Fruit fly (Drosophila melanogaster): ENCODE data around the gene nullo.

The nullo gene

dm6 chrX:7095292-7095911, 46.1 kb downstream of the nullo start (continued):
- TF ChIP-seq lz (GFP tag; optimal IDR thresholded peaks at IDR 0.05), result peak; percentile 89
- peak; percentile 67 for TF ChIP-seq CG34406 (GFP tag; optimal IDR thresholded peaks at IDR 0.05)
- TF ChIP-seq Ets21C (GFP tag; optimal IDR thresholded peaks at IDR 0.05), result peak; percentile 87
- TF ChIP-seq svp (GFP tag), result peak; percentile 96
- TF ChIP-seq CG8319 (GFP tag; optimal IDR thresholded peaks at IDR 0.05), result peak; percentile 69
- TF ChIP-seq Ets96B (tag; optimal IDR thresholded peaks at IDR 0.05), result peak; percentile 76
- peak; percentile 57 for TF ChIP-seq Lpt (GFP tag; optimal IDR thresholded peaks at IDR 0.05)
- peak; percentile 17 for TF ChIP-seq CG9139 (GFP tag; optimal IDR thresholded peaks at IDR 0.05)
- peak; percentile 67 for TF ChIP-seq CG1621 (tag; optimal IDR thresholded peaks at IDR 0.05)
- peak; percentile 79 for TF ChIP-seq Eip75B (GFP tag; optimal IDR thresholded peaks at IDR 0.05)
- peak; percentile 67 for TF ChIP-seq CG11294 (GFP tag; IDR thresholded peaks at IDR 0.05)
- peak; percentile 78 for TF ChIP-seq achi (GFP tag; optimal IDR thresholded peaks at IDR 0.05)
- peak; percentile 70 for TF ChIP-seq Blimp-1 (GFP tag; optimal IDR thresholded peaks at IDR 0.05)
- TF ChIP-seq CG6792 (GFP tag; optimal IDR thresholded peaks at IDR 0.05), result peak; percentile 85
- TF ChIP-seq CG32006 (GFP tag; optimal IDR thresholded peaks at IDR 0.05), result peak; percentile 85
- TF ChIP-seq CG15336 (GFP tag; IDR thresholded peaks at IDR 0.05), result peak; percentile 85

dm6 chrX:7095912-7096494, 46.7 kb downstream of the nullo start:
- TF ChIP-seq CG32006 (GFP tag; optimal IDR thresholded peaks at IDR 0.05) (no peak), CG7368 (GFP tag; optimal IDR thresholded peaks at IDR 0.05) (no peak), CG6163 (GFP tag; IDR thresholded peaks at IDR 0.05) (0 out of 3 replicates have a peak, but pooled peaks have one; percentile 3)

dm6 chrX:7096495-7096995, 47.3 kb downstream of the nullo start:
- TF ChIP-seq fd59A (GFP tag; optimal IDR thresholded peaks at IDR 0.05) (peak; percentile 76), CG11902 (GFP tag; optimal IDR thresholded peaks at IDR 0.05) (peak; percentile 61), spab (GFP tag; optimal IDR thresholded peaks at IDR 0.05) (peak; percentile 62), CG3919 (GFP tag; optimal IDR thresholded peaks at IDR 0.05) (peak; percentile 51), Lpt (GFP tag; optimal IDR thresholded peaks at IDR 0.05) (peak; percentile 26), CG6808 (GFP tag; optimal IDR thresholded peaks at IDR 0.05) (peak; percentile 79), Hr39 (GFP tag; optimal IDR thresholded peaks at IDR 0.05) (peak; percentile 84), CG6163 (GFP tag; IDR thresholded peaks at IDR 0.05) (peak; percentile 68), CG1621 (tag; optimal IDR thresholded peaks at IDR 0.05) (peak; percentile 69), acj6 (GFP tag; optimal IDR thresholded peaks at IDR 0.05) (peak; percentile 58), Sox14 (GFP tag; optimal IDR thresholded peaks at IDR 0.05) (peak; percentile 79), lz (GFP tag; optimal IDR thresholded peaks at IDR 0.05) (peak; percentile 84), CG8632 (GFP tag; optimal IDR thresholded peaks at IDR 0.05) (peak; percentile 77), cyc (GFP tag; optimal IDR thresholded peaks at IDR 0.05) (peak; percentile 77), topi (GFP tag; optimal IDR thresholded peaks at IDR 0.05) (peak; percentile 83), Sox102F (GFP tag; optimal IDR thresholded peaks at IDR 0.05) (peak; percentile 74), CG31627 (GFP tag; optimal IDR thresholded peaks at IDR 0.05) (peak; percentile 83), svp (GFP tag) (peak; percentile 91), Met (GFP tag; optimal IDR thresholded peaks at IDR 0.05) (peak; percentile 85), Smox (GFP tag; optimal IDR thresholded peaks at IDR 0.05) (peak; percentile 77), eg (GFP tag; IDR thresholded peaks at IDR 0.05) (peak; percentile 51), CG6854 (GFP tag; optimal IDR thresholded peaks at IDR 0.05) (peak; percentile 43), Sox15 (GFP tag; optimal IDR thresholded peaks at IDR 0.05) (peak; percentile 53), vri (GFP tag; optimal IDR thresholded peaks at IDR 0.05) (peak; percentile 15), Eip75B (GFP tag; optimal IDR thresholded peaks at IDR 0.05) (peak; percentile 78), CG7368 (GFP tag; optimal IDR thresholded peaks at IDR 0.05) (peak; percentile 61), CG8119 (GFP tag; IDR thresholded peaks at IDR 0.05) (peak; percentile 58), CG15336 (GFP tag; IDR thresholded peaks at IDR 0.05) (no peak; the same call in 1 of the 2 replicates), CG9139 (GFP tag; optimal IDR thresholded peaks at IDR 0.05) (peak; percentile 46), Blimp-1 (GFP tag; optimal IDR thresholded peaks at IDR 0.05) (peak; percentile 53), dsx (GFP tag; optimal IDR thresholded peaks at IDR 0.05; ENCODE audit: poor library complexity, severe bottlenecking) (peak; percentile 71), CG34406 (GFP tag; optimal IDR thresholded peaks at IDR 0.05) (peak; percentile 64), OdsH (GFP tag; optimal IDR thresholded peaks at IDR 0.05) (peak; percentile 67), Eip93F (GFP tag; optimal IDR thresholded peaks at IDR 0.05) (no peak), CG3032 (tag; optimal IDR thresholded peaks at IDR 0.05) (peak; percentile 78), CG10669 (GFP tag; optimal IDR thresholded peaks at IDR 0.05) (peak; percentile 76), Ets96B (tag; optimal IDR thresholded peaks at IDR 0.05) (peak; percentile 75), achi (GFP tag; optimal IDR thresholded peaks at IDR 0.05) (peak; percentile 72), net (GFP tag; optimal IDR thresholded peaks at IDR 0.05) (peak; percentile 43)
